Fruit fly (Drosophila melanogaster) whole organism, embryonic: ENCODE results near the gene Mipp2.

Source experiments
- CG15011 ChIP-seq: fragments of 200-800 bp; sonication (Bioruptor generic); optimal IDR thresholded peaks from 3 replicates; lab custom pipeline; 2018; ENCODE audit warnings: missing biosample characterization, mild to moderate bottlenecking, missing genetic modification characterization
- CG3847 ChIP-seq: fragments of 200-800 bp; sonication (Bioruptor generic); IDR thresholded peaks from 2 replicates; pipeline ENCODE4 v1.3.6; 2022; ENCODE audit warnings: missing biosample characterization, missing genetic modification characterization
- CG9797 ChIP-seq: fragments of 200-800 bp; sonication (Bioruptor generic); optimal IDR thresholded peaks from 3 replicates; lab custom pipeline; 2018; ENCODE audit warnings: missing biosample characterization, mild to moderate bottlenecking, missing genetic modification characterization
- Drgx ChIP-seq: fragments of 200-800 bp; sonication (Bioruptor generic); IDR thresholded peaks from 2 replicates; pipeline ENCODE4 v1.3.6; 2022; ENCODE audit warnings: missing biosample characterization, missing genetic modification characterization
- croc ChIP-seq: fragments of 200-800 bp; sonication (Bioruptor generic); conservative IDR thresholded peaks from 3 replicates; pipeline ENCODE4 v1.3.6; 2022; ENCODE audit warnings: missing biosample characterization, missing genetic modification characterization
- eve ChIP-seq, 2 experiments: fragments of >200 bp; optimal IDR thresholded peaks; 2 replicates each; lab custom pipeline; 2017; ENCODE audit warnings: missing biosample characterization in 2 of 2, missing genetic modification characterization in 2 of 2
- ftz-f1 ChIP-seq: fragments of 200-800 bp; sonication (Bioruptor generic); optimal IDR thresholded peaks from 2 replicates; lab custom pipeline; 2016; ENCODE audit warnings: missing biosample characterization, missing genetic modification characterization
- pita ChIP-seq: fragments of 200-800 bp; sonication (Bioruptor generic); optimal IDR thresholded peaks from 2 replicates; lab custom pipeline; 2017; ENCODE audit warnings: missing biosample characterization, mild to moderate bottlenecking, missing genetic modification characterization
- wdn ChIP-seq: fragments of 200-800 bp; sonication (Bioruptor generic); IDR thresholded peaks from 2 replicates; pipeline ENCODE4 v1.3.6; 2022; ENCODE audit warnings: missing biosample characterization, missing genetic modification characterization
- yki ChIP-seq: fragments of >200 bp; optimal IDR thresholded peaks from 3 replicates; lab custom pipeline; 2018

DNA sequence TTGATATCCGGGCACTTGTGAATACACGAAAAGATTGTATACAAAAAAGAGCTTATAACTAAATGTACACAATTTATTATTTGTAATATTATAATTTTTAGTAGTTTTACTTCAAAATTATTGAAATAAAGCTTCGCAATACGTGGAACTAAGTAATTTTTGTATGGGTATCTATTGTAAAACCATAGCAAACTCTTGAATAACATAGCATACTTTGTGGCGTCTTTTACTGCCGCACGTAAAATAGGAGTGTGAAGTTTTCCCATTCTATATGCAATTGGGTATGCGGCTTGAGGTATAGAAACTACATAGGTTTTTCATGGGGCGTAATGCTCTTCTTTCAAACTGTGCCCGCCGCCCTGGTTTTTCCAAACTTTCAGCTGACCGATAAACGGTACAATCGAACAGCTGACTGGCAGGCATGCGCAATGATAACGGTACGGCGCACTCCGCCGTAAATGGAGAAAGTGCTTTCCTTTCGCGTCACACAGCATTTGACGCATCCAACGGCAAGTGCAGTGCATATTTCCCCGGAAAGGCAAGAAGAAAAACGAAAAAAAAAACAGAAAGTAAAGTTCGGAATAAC lies 51.7 kb downstream of the Mipp2 start, which contains the start of gene CG5937:
- no peak for TF ChIP-seq CG9797 (GFP tag; lab: Kevin White, UChicago)
- no peak for TF ChIP-seq Drgx
- no peak for TF ChIP-seq eve (GFP tag; optimal IDR thresholded peaks at IDR 0.05; lab: Kevin White, UChicago)
- no peak for TF ChIP-seq wdn (GFP tag; lab: Robert Waterston, UW)
- TF ChIP-seq CG15011 (GFP tag; lab: Kevin White, UChicago) = no peak
- TF ChIP-seq croc (GFP tag; lab: Robert Waterston, UW) = no peak
- no peak for TF ChIP-seq CG3847 (GFP tag; lab: Robert Waterston, UW)
- TF ChIP-seq ftz-f1 (GFP tag; lab: Kevin White, UChicago) = no peak
- TF ChIP-seq yki (lab: Kevin White, UChicago) = no peak
- TF ChIP-seq pita (GFP tag; lab: Kevin White, UChicago) = no peak
